Worm (Caenorhabditis elegans) whole organism, mixed stage, embryonic: ENCODE results near the gene srt-69.

Experiments
- ces-1 ChIP-seq: fragments of 150-350 bp; optimal IDR thresholded peaks from 2 replicates; lab custom pipeline; 2014; ENCODE audit warnings: missing biosample characterization, missing genetic modification reagents, missing genetic modification characterization
- flh-1 ChIP-seq: fragments of 200-800 bp; sonication (Bioruptor generic); optimal IDR thresholded peaks from 2 replicates; lab custom pipeline; 2018; ENCODE audit warnings: mild to moderate bottlenecking, missing genetic modification characterization, moderate library complexity, missing compliant biosample characterization
- lsy-2 ChIP-seq: fragments of 150-350 bp; optimal IDR thresholded peaks from 2 replicates; lab custom pipeline; 2014; ENCODE audit warnings: missing biosample characterization, missing genetic modification characterization
- mab-5 ChIP-seq: fragments of 150-350 bp; optimal IDR thresholded peaks from 2 replicates; lab custom pipeline; 2014; ENCODE audit warnings: missing biosample characterization, missing genetic modification characterization
- nhr-28 ChIP-seq: fragments of 150-350 bp; optimal IDR thresholded peaks from 2 replicates; lab custom pipeline; 2014; ENCODE audit warnings: missing biosample characterization, missing genetic modification characterization
- sem-2 ChIP-seq: fragments of 200-800 bp; sonication (Bioruptor generic); optimal IDR thresholded peaks from 2 replicates; lab custom pipeline; 2018; ENCODE audit warnings: mild to moderate bottlenecking, missing genetic modification characterization, missing compliant biosample characterization
- snpc-4 ChIP-seq: fragments of 150-350 bp; optimal IDR thresholded peaks from 2 replicates; lab custom pipeline; 2014; ENCODE audit warnings: missing biosample characterization, missing genetic modification characterization
- ztf-11 ChIP-seq: fragments of 150-350 bp; optimal IDR thresholded peaks from 2 replicates; lab custom pipeline; 2014; ENCODE audit warnings: missing biosample characterization, missing genetic modification characterization

DNA sequence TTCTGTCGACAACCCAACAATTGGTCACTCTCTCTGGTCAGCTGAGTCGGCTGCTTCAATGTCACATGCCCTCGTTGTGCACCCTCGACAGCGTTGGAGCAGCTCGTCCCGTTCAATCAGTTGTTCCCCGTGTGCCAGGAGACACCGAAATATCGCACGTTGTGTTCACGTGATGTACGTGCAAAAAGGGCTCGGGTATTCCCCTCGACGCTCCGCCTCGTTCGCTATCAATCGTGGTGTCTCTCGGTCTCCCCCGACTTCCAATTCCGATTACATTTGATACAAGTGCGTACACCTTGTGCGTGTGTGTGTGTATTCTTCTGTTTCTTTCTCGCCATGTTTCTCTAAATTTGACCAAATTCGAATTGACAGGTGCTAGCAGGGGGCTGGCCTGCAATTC is 6.0 kb upstream of the srt-69 start:
- no peak for TF ChIP-seq snpc-4
- TF ChIP-seq ztf-11 (tag; lab: Kevin White, UChicago) = no peak
- no peak for TF ChIP-seq sem-2 (GFP tag; lab: Kevin White, UChicago)
- no peak for TF ChIP-seq lsy-2 (tag; lab: Kevin White, UChicago)
- no peak for TF ChIP-seq mab-5 (tag; lab: Kevin White, UChicago)
- no peak for TF ChIP-seq ces-1 (GFP tag; lab: Kevin White, UChicago)
- no peak for TF ChIP-seq flh-1 (GFP tag; lab: Kevin White, UChicago)
- no peak for TF ChIP-seq nhr-28 (tag; lab: Kevin White, UChicago)
